Fruit fly (Drosophila melanogaster) whole organism, embryonic: ENCODE measurements around the gene CG12974.
A peak's percentile ranks its signal among the peaks of the same experiment; 100 is the strongest.

ENCODE experiments used
- Asciz ChIP-seq: fragments of 200-800 bp; sonication (Bioruptor generic); optimal IDR thresholded peaks from 2 replicates; lab custom pipeline; 2017; ENCODE audit warnings: missing biosample characterization, mild to moderate bottlenecking, missing genetic modification characterization, missing genetic modification reagents
- Blimp-1 ChIP-seq: fragments of 200-800 bp; sonication (Bioruptor generic); optimal IDR thresholded peaks from 3 replicates; lab custom pipeline; 2018; ENCODE audit warnings: missing biosample characterization, missing genetic modification characterization, mild to moderate bottlenecking, moderate library complexity, missing genetic modification reagents
- CG11504 ChIP-seq: fragments of 200-800 bp; sonication (Bioruptor generic); optimal IDR thresholded peaks from 3 replicates; lab custom pipeline; 2019; ENCODE audit warnings: missing biosample characterization, mild to moderate bottlenecking, missing genetic modification characterization, moderate library complexity
- CG12391 ChIP-seq: fragments of 200-800 bp; sonication (Bioruptor generic); optimal IDR thresholded peaks from 3 replicates; lab custom pipeline; 2018; ENCODE audit warnings: missing biosample characterization, mild to moderate bottlenecking, missing genetic modification characterization, moderate library complexity
- CG13624 ChIP-seq: fragments of 200-800 bp; sonication (Bioruptor generic); optimal IDR thresholded peaks from 2 replicates; lab custom pipeline; 2016; ENCODE audit warnings: missing biosample characterization, missing genetic modification characterization
- CG15269 ChIP-seq: fragments of 200-800 bp; sonication (Bioruptor generic); optimal IDR thresholded peaks from 2 replicates; lab custom pipeline; 2018; ENCODE audit warnings: missing biosample characterization, mild to moderate bottlenecking, missing genetic modification characterization, moderate library complexity
- CG1529 ChIP-seq: fragments of 200-800 bp; sonication (Bioruptor generic); optimal IDR thresholded peaks from 3 replicates; lab custom pipeline; 2018; ENCODE audit warnings: missing biosample characterization, missing genetic modification characterization
- CG32532 ChIP-seq: fragments of 200-800 bp; sonication (Bioruptor generic); IDR thresholded peaks from 2 replicates; pipeline ENCODE4 v1.3.6; 2022; ENCODE audit warnings: missing biosample characterization, missing genetic modification characterization
- CG3726 ChIP-seq: fragments of 200-800 bp; sonication (Bioruptor generic); IDR thresholded peaks from 3 replicates; pipeline ENCODE4, ENCODE4 v1.3.6; 2022; ENCODE audit warnings: missing biosample characterization, missing genetic modification characterization
- CG5180 ChIP-seq: fragments of 200-800 bp; sonication (Bioruptor generic); optimal IDR thresholded peaks from 3 replicates; lab custom pipeline; 2017; ENCODE audit warnings: missing biosample characterization, missing genetic modification characterization, mild to moderate bottlenecking, moderate library complexity, missing genetic modification reagents
- CG6654 ChIP-seq: fragments of 200-800 bp; sonication (Bioruptor generic); optimal IDR thresholded peaks from 2 replicates; lab custom pipeline; 2017; ENCODE audit warnings: missing biosample characterization, mild to moderate bottlenecking, missing genetic modification characterization
- CG6813 ChIP-seq: fragments of 200-800 bp; sonication (Bioruptor generic); optimal IDR thresholded peaks from 2 replicates; lab custom pipeline; 2017; ENCODE audit warnings: missing biosample characterization, missing genetic modification characterization, mild to moderate bottlenecking, moderate library complexity, missing genetic modification reagents
- CG7786 ChIP-seq: fragments of 200-800 bp; sonication (Bioruptor generic); optimal IDR thresholded peaks from 2 replicates; lab custom pipeline; 2016; ENCODE audit warnings: missing biosample characterization, missing genetic modification characterization
- CG7839 ChIP-seq: fragments of 200-800 bp; sonication (Bioruptor generic); optimal IDR thresholded peaks from 3 replicates; lab custom pipeline; 2018; ENCODE audit warnings: missing biosample characterization, mild to moderate bottlenecking, missing genetic modification characterization, moderate library complexity
- CG9609 ChIP-seq: fragments of 200-800 bp; sonication (Bioruptor generic); optimal IDR thresholded peaks from 3 replicates; lab custom pipeline; 2016; ENCODE audit warnings: missing biosample characterization, missing genetic modification characterization
- Chrac-16 ChIP-seq: fragments of 200-800 bp; sonication (Bioruptor generic); optimal IDR thresholded peaks from 3 replicates; lab custom pipeline; 2016; ENCODE audit warnings: missing biosample characterization, missing genetic modification characterization
- Deaf1 ChIP-seq: fragments of 200-800 bp; optimal IDR thresholded peaks from 3 replicates; lab custom pipeline; 2019; ENCODE audit warnings: missing biosample characterization, mild to moderate bottlenecking, missing genetic modification characterization, moderate library complexity
- Dp ChIP-seq: fragments of 200-800 bp; sonication (Bioruptor generic); optimal IDR thresholded peaks from 2 replicates; lab custom pipeline; 2018; ENCODE audit warnings: missing biosample characterization, mild to moderate bottlenecking, missing genetic modification characterization, moderate library complexity
- E2f2 ChIP-seq: fragments of 200-800 bp; sonication (Bioruptor generic); IDR thresholded peaks from 2 replicates; pipeline ENCODE4 v1.3.6; 2022; ENCODE audit warnings: missing biosample characterization, missing genetic modification characterization
- Ets65A ChIP-seq: fragments of 200-800 bp; sonication (Bioruptor generic); peaks from one replicate; lab custom pipeline; 2016; ENCODE audit warnings: missing biosample characterization, missing genetic modification characterization
- Fer1 ChIP-seq: fragments of 200-800 bp; sonication (Bioruptor generic); optimal IDR thresholded peaks from 2 replicates; lab custom pipeline; 2017; ENCODE audit warnings: missing biosample characterization, mild to moderate bottlenecking, missing genetic modification characterization
- Gug ChIP-seq: fragments of 200-800 bp; sonication (Bioruptor generic); IDR thresholded peaks from 4 replicates; pipeline ENCODE4 v1.3.6; 2022; ENCODE audit warnings: missing biosample characterization, missing genetic modification characterization
- Hmr ChIP-seq: fragments of 200-800 bp; sonication (Bioruptor generic); optimal IDR thresholded peaks from 3 replicates; lab custom pipeline; 2017; ENCODE audit warnings: mild to moderate bottlenecking, missing biosample characterization, missing genetic modification reagents, missing genetic modification characterization
- Med ChIP-seq: fragments of 200-800 bp; sonication (Bioruptor generic); peaks from one replicate; lab custom pipeline; 2016; ENCODE audit warnings: missing biosample characterization, missing genetic modification characterization, mild to moderate bottlenecking, inconsistent platforms, moderate library complexity
- NK7.1 ChIP-seq: fragments of 200-800 bp; sonication (Bioruptor generic); optimal IDR thresholded peaks from 3 replicates; lab custom pipeline; 2016; ENCODE audit warnings: missing biosample characterization, missing genetic modification characterization
- PHDP ChIP-seq: fragments of 200-800 bp; sonication (Bioruptor generic); optimal IDR thresholded peaks from 3 replicates; lab custom pipeline; 2018; ENCODE audit warnings: missing biosample characterization, mild to moderate bottlenecking, missing genetic modification characterization, moderate library complexity
- Poxn ChIP-seq: fragments of 200-800 bp; sonication (Bioruptor generic); IDR thresholded peaks from 2 replicates; pipeline ENCODE4 v1.3.6; 2022; ENCODE audit warnings: missing biosample characterization, missing genetic modification characterization
- Ravus ChIP-seq: fragments of 200-800 bp; sonication (Bioruptor generic); IDR thresholded peaks from 2 replicates; pipeline ENCODE4 v1.3.6; 2022; ENCODE audit warnings: missing biosample characterization, missing genetic modification characterization
- Scr ChIP-seq: fragments of 200-800 bp; sonication (Bioruptor generic); IDR thresholded peaks from 2 replicates; pipeline ENCODE4 v1.3.6; 2022; ENCODE audit warnings: missing biosample characterization, missing genetic modification characterization; ENCODE audit not compliant: partially characterized antibody
- Stat92E ChIP-seq, 3 experiments: fragments of >200 bp in 2 of 3; fragments of 200-800 bp in 1 of 3; sonication (Bioruptor generic) in 1 of 3; optimal IDR thresholded peaks; 2 replicates each; lab custom pipeline; 2017 to 2019; ENCODE audit warnings: missing biosample characterization in 3 of 3, missing genetic modification characterization in 3 of 3, mild to moderate bottlenecking in 1 of 3, moderate library complexity in 1 of 3
- Trl ChIP-seq, 3 experiments: fragments of >200 bp in 2 of 3; fragments of 200-800 bp in 1 of 3; sonication (Bioruptor generic) in 1 of 3; optimal IDR thresholded peaks; 2 replicates in 1 of 3; 3 replicates in 2 of 3; lab custom pipeline; 2016 to 2017; ENCODE audit warnings: missing biosample characterization in 1 of 3, missing genetic modification characterization in 1 of 3
- Xbp1 ChIP-seq: fragments of 200-800 bp; sonication (Bioruptor generic); optimal IDR thresholded peaks from 3 replicates; lab custom pipeline; 2016; ENCODE audit warnings: missing biosample characterization, mild to moderate bottlenecking, missing genetic modification characterization
- al ChIP-seq: fragments of 200-800 bp; sonication (Bioruptor generic); IDR thresholded peaks from 2 replicates; pipeline ENCODE4 v1.3.6; 2022; ENCODE audit warnings: missing biosample characterization, missing genetic modification characterization
- caup ChIP-seq: fragments of 200-800 bp; sonication (Bioruptor generic); optimal IDR thresholded peaks from 3 replicates; lab custom pipeline; 2017; ENCODE audit warnings: missing biosample characterization, mild to moderate bottlenecking, missing genetic modification characterization, moderate library complexity; ENCODE audit not compliant: severe bottlenecking
- chif ChIP-seq, 2 experiments: fragments of 200-800 bp; sonication (Bioruptor generic); optimal IDR thresholded peaks; 3 replicates each; lab custom pipeline; 2016; ENCODE audit warnings: missing biosample characterization in 2 of 2, missing genetic modification characterization in 2 of 2
- chinmo ChIP-seq: fragments of 200-800 bp; sonication (Bioruptor generic); IDR thresholded peaks from 4 replicates; pipeline ENCODE4 v1.3.6; 2022; ENCODE audit warnings: missing biosample characterization, missing genetic modification characterization; ENCODE audit not compliant: partially characterized antibody
- esg ChIP-seq: fragments of 200-800 bp; sonication (Bioruptor generic); conservative IDR thresholded peaks from 2 replicates; pipeline ENCODE4 v1.3.6; 2022; ENCODE audit warnings: missing biosample characterization, missing genetic modification characterization
- fd3F ChIP-seq: fragments of 200-800 bp; sonication (Bioruptor generic); optimal IDR thresholded peaks from 2 replicates; lab custom pipeline; 2018; ENCODE audit warnings: missing biosample characterization, mild to moderate bottlenecking, missing genetic modification characterization, moderate library complexity
- gsb ChIP-seq: fragments of 200-800 bp; sonication (Bioruptor generic); IDR thresholded peaks from 2 replicates; pipeline ENCODE4 v1.3.6; 2022; ENCODE audit warnings: missing biosample characterization, missing genetic modification characterization
- jing ChIP-seq: fragments of 200-800 bp; sonication (Bioruptor generic); optimal IDR thresholded peaks from 2 replicates; lab custom pipeline; 2018; ENCODE audit warnings: missing biosample characterization, mild to moderate bottlenecking, missing genetic modification characterization
- lola ChIP-seq, 3 experiments: fragments of >200 bp in 2 of 3; fragments of 200-800 bp in 1 of 3; sonication (Bioruptor generic) in 1 of 3; optimal IDR thresholded peaks; 2 replicates each; lab custom pipeline; 2017 to 2019; ENCODE audit warnings: missing biosample characterization in 3 of 3, missing genetic modification characterization in 3 of 3, mild to moderate bottlenecking in 1 of 3, moderate library complexity in 1 of 3
- odd ChIP-seq: fragments of 200-800 bp; sonication (Bioruptor generic); optimal IDR thresholded peaks from 2 replicates; lab custom pipeline; 2017; ENCODE audit warnings: missing biosample characterization, mild to moderate bottlenecking, missing genetic modification characterization
- pho ChIP-seq: fragments of 200-800 bp; sonication (Bioruptor generic); optimal IDR thresholded peaks from 2 replicates; lab custom pipeline; 2016; ENCODE audit warnings: missing biosample characterization, missing genetic modification characterization
- pum ChIP-seq: fragments of 200-800 bp; sonication (Bioruptor generic); optimal IDR thresholded peaks from 2 replicates; lab custom pipeline; 2016; ENCODE audit warnings: missing biosample characterization, missing genetic modification characterization
- shn ChIP-seq: fragments of 200-800 bp; sonication (Bioruptor generic); optimal IDR thresholded peaks from 3 replicates; lab custom pipeline; 2016; ENCODE audit warnings: missing biosample characterization, missing genetic modification characterization
- ssp ChIP-seq: fragments of 200-800 bp; sonication (Bioruptor generic); IDR thresholded peaks from 2 replicates; pipeline ENCODE4 v1.3.6; 2022; ENCODE audit warnings: missing biosample characterization, missing genetic modification characterization
- twi ChIP-seq: fragments of 200-800 bp; optimal IDR thresholded peaks from 2 replicates; lab custom pipeline; 2019; ENCODE audit warnings: missing biosample characterization, mild to moderate bottlenecking, missing genetic modification characterization, moderate library complexity
- wdn ChIP-seq: fragments of 200-800 bp; sonication (Bioruptor generic); IDR thresholded peaks from 2 replicates; pipeline ENCODE4 v1.3.6; 2022; ENCODE audit warnings: missing biosample characterization, missing genetic modification characterization

CG12974 gene

dm6 chr3L:21241447-21241983 lies 44.2 kb downstream of the CG12974 start (continued):
- peak; percentile 10 for TF ChIP-seq caup (GFP tag; lab: Kevin White, UChicago)
- TF ChIP-seq Hmr (GFP tag; lab: Kevin White, UChicago) = peak; percentile 13
- TF ChIP-seq PHDP (tag; lab: Kevin White, UChicago) = peak; percentile 25
- peak; percentile 30; the same call in 1 of the 2 replicates for TF ChIP-seq esg
- TF ChIP-seq CG6654 (GFP tag; lab: Kevin White, UChicago) = no peak
- TF ChIP-seq Poxn = no peak
- TF ChIP-seq fd3F = peak; percentile 44
- TF ChIP-seq CG11504 (tag; lab: Kevin White, UChicago) = peak; percentile 19
- TF ChIP-seq CG3726 = no peak
- TF ChIP-seq ssp = no peak
- peak; percentile 56 for TF ChIP-seq Med (GFP tag; lab: Kevin White, UChicago)
- TF ChIP-seq E2f2 (GFP tag; lab: Robert Waterston, UW) = no peak
- TF ChIP-seq CG13624 = peak; percentile 18
- peak; percentile 25 for TF ChIP-seq Fer1 (GFP tag; lab: Kevin White, UChicago)
- peak; percentile 10 for TF ChIP-seq jing
- peak; percentile 21 for TF ChIP-seq CG15269 (tag; lab: Kevin White, UChicago)
- peak; percentile 14 for TF ChIP-seq pho
- no peak for TF ChIP-seq Dp (GFP tag; lab: Kevin White, UChicago)
- TF ChIP-seq twi (tag; lab: Kevin White, UChicago) = no peak
- TF ChIP-seq al (GFP tag; lab: Robert Waterston, UW) = peak; percentile 37; the same call in 1 of the 2 replicates

DNA sequence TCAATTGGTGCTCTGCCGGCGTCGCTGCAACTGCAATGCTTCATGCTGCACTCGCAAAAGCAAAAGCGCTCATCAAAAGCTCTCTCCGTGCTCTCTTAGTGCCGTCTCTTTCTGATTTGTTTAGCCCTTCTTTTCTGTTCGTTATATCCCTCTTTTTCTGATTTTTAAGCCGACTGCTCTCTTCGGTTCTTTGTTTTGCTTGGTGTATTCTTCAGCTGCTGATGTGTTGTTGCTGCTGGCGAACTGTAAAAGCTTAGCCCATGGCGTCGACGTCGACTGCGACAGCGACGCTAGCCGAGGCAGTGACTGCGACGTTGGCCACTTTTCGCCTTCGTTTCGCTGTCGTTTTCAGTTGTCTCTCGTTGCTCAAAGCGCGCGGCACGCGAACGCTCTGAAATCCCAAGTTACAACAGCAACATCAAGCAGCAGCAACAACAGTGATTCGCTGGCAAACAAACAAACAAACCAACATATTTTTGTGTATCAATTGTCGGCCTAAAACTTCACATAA lies 45.7 kb downstream of the CG12974 start:
- TF ChIP-seq Blimp-1 (GFP tag; lab: Kevin White, UChicago) (peak; percentile 77), Ravus (GFP tag; lab: Robert Waterston, UW) (no peak), Trl (optimal IDR thresholded peaks at IDR 0.05; lab: Kevin White, UChicago) (peak; percentile 81 to 86), Trl (GFP tag; optimal IDR thresholded peaks at IDR 0.05; lab: Kevin White, UChicago) (no peak), Gug (GFP tag; lab: Robert Waterston, UW) (no peak), lola (GFP tag; optimal IDR thresholded peaks at IDR 0.05; lab: Kevin White, UChicago) (no peak), CG9609 (no peak), Chrac-16 (GFP tag; lab: Kevin White, UChicago) (no peak), pum (GFP tag; lab: Kevin White, UChicago) (no peak), Asciz (GFP tag; lab: Kevin White, UChicago) (peak; percentile 3), Xbp1 (GFP tag; lab: Kevin White, UChicago) (peak; percentile 11), Ets65A (GFP tag; lab: Kevin White, UChicago) (no peak), Stat92E (GFP tag; optimal IDR thresholded peaks at IDR 0.05; lab: Kevin White, UChicago) (peak in 1 of 3 experiments; percentile 27), CG6813 (GFP tag; lab: Kevin White, UChicago) (peak; percentile 20), gsb (no peak), CG7786 (GFP tag; lab: Kevin White, UChicago) (no peak), odd (peak; percentile 25), CG12391 (tag; lab: Kevin White, UChicago) (no peak), chinmo (GFP tag; lab: Robert Waterston, UW) (peak; percentile 94; the same call in 2 of the 4 replicates), CG7839 (tag; lab: Kevin White, UChicago) (no peak), NK7.1 (GFP tag; lab: Kevin White, UChicago) (no peak), wdn (GFP tag; lab: Robert Waterston, UW) (no peak), CG5180 (GFP tag; lab: Kevin White, UChicago) (peak; percentile 24), CG32532 (GFP tag; lab: Robert Waterston, UW) (peak; percentile 46; the same call in 1 of the 2 replicates), chif (GFP tag; optimal IDR thresholded peaks at IDR 0.05; lab: Kevin White, UChicago) (no peak), Scr (GFP tag; lab: Robert Waterston, UW) (peak; percentile 31; the same call in 1 of the 2 replicates), shn (GFP tag; lab: Kevin White, UChicago) (no peak), CG1529 (GFP tag; lab: Kevin White, UChicago) (no peak), Deaf1 (tag; lab: Kevin White, UChicago) (peak; percentile 98)
